Worm (Caenorhabditis elegans): ENCODE data around the gene sma-1.

ce11 chrV:11885087-11885486 is 14.2 kb upstream of the sma-1 start:
- no peak for TF ChIP-seq unc-39 (tag; optimal IDR thresholded peaks at IDR 0.05)
- no peak for TF ChIP-seq unc-62 (GFP tag; optimal IDR thresholded peaks at IDR 0.05)
- no peak for TF ChIP-seq elt-1 (tag; optimal IDR thresholded peaks at IDR 0.05; ENCODE audit: borderline replicate concordance, insufficient read depth)
- TF ChIP-seq pha-4 (tag; optimal IDR thresholded peaks at IDR 0.05): no peak
- no peak for TF ChIP-seq nhr-12 (tag; optimal IDR thresholded peaks at IDR 0.05)
- TF ChIP-seq snpc-4 (tag; optimal IDR thresholded peaks at IDR 0.05): no peak
